Worm (Caenorhabditis elegans) whole organism, mixed stage, embryonic: Measurements from ENCODE around the gene F46B6.5.

Experiments used
- elt-1 ChIP-seq: sonication (generic microtip); optimal IDR thresholded peaks from 2 replicates; lab custom pipeline; 2017; ENCODE audit warnings: missing genetic modification characterization, mild to moderate bottlenecking, missing compliant biosample characterization, antibody characterized with exemption, moderate library complexity, borderline replicate concordance; ENCODE audit not compliant: insufficient read depth
- mep-1 ChIP-seq: fragments of 150-350 bp; optimal IDR thresholded peaks from 2 replicates; lab custom pipeline; 2017; ENCODE audit warnings: missing biosample characterization, missing genetic modification reagents, missing genetic modification characterization, inconsistent platforms
- nhr-76 ChIP-seq: sonication (generic microtip); optimal IDR thresholded peaks from 2 replicates; lab custom pipeline; 2017; ENCODE audit warnings: missing biosample characterization, missing genetic modification characterization

ce11 chrV:9813527-9813926 lies 30.7 kb upstream of the F46B6.5 start, which contains the start of gene sru-30:
- TF ChIP-seq elt-1 = no peak
- no peak for TF ChIP-seq mep-1
- TF ChIP-seq nhr-76 (tag; lab: Kevin White, UChicago) = no peak
